Worm (Caenorhabditis elegans): ENCODE measurements around the gene etr-1.
A peak's percentile ranks its signal among the peaks of the same experiment; 100 is the strongest.

DNA sequence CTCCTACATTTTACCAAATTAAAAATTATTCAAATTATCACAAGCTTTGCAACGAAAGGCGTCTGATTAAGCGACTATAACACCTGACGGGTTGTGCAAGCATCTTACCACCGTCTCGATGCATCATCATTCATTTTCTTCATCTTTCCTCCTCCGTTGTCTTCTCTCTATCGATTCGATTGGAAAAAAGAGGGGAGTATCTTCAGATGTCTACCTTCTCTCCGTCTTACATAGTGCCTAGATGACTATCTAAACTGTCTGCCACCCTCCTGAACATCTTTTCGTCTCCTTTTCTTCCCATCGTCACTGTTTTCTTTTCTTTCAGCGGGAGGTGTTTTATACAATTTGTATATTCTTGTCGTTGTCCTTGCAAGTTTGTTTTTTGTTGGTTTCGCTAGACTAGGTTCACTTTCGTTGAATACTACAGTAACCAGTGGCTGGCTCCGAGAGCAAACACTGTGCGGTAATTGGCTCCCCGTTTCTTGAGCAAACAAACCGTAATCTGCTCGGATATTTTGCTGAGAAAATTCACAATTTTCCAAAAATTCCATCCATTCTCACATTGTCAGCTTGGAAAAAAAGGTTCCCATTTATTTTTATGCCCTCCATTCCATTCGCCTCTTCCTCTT, 2.8 kb upstream of the etr-1 start:
- TF ChIP-seq spr-1 (tag; optimal IDR thresholded peaks at IDR 0.05): no peak
- TF ChIP-seq nhr-28 (tag; optimal IDR thresholded peaks at IDR 0.05): peak; percentile 56
- TF ChIP-seq D1046.2 (GFP tag; IDR thresholded peaks at IDR 0.05): no peak
- no peak for TF ChIP-seq unc-62 (GFP tag; optimal IDR thresholded peaks at IDR 0.05 in 1 of 2)
- no peak for TF ChIP-seq unc-62 (tag; optimal IDR thresholded peaks at IDR 0.05)
- no peak for TF ChIP-seq lin-29 (GFP tag; IDR thresholded peaks at IDR 0.05)
- TF ChIP-seq mxl-2 (GFP tag; conservative IDR thresholded peaks at IDR 0.05): no peak
- no peak for TF ChIP-seq nhr-237 (tag; optimal IDR thresholded peaks at IDR 0.05)
- TF ChIP-seq lin-38 (GFP tag; IDR thresholded peaks at IDR 0.05): peak; percentile 43
- peak; percentile 29 for TF ChIP-seq nhr-77 (tag; optimal IDR thresholded peaks at IDR 0.05)

Data from whole organism, L4 larva.